Fruit fly (Drosophila melanogaster): Measurements from ENCODE around the gene Pfdn1.

The Pfdn1 gene

dm6 chr2L:6065823-6066222 lies 3.1 kb upstream of the Pfdn1 start, which contains the start of the genes Fbw5 and CG9147:
Gene Fbw5 (minus strand): TSS chr2L:6065953.
Gene CG9147 (plus strand): TSS chr2L:6065997.
- TF ChIP-seq Pif1B (GFP tag; optimal IDR thresholded peaks at IDR 0.05), result peak; percentile 100
- peak; percentile 100 for TF ChIP-seq CG4496 (GFP tag; IDR thresholded peaks at IDR 0.05)
- no peak for TF ChIP-seq D1 (tag; optimal IDR thresholded peaks at IDR 0.05)
- TF ChIP-seq CG17806 (tag; optimal IDR thresholded peaks at IDR 0.05), result peak; percentile 99
- peak; percentile 100 for TF ChIP-seq Snoo (tag; optimal IDR thresholded peaks at IDR 0.05)
- TF ChIP-seq gl (tag; optimal IDR thresholded peaks at IDR 0.05), result peak; percentile 98
- TF ChIP-seq fd96Ca (GFP tag; IDR thresholded peaks at IDR 0.05), result peak; percentile 98
- TF ChIP-seq CG13204 (GFP tag; optimal IDR thresholded peaks at IDR 0.05), result peak; percentile 97
- peak; percentile 99 for TF ChIP-seq CG32121 (GFP tag; IDR thresholded peaks at IDR 0.05)
- peak; percentile 79 for TF ChIP-seq EcR (GFP tag; optimal IDR thresholded peaks at IDR 0.05)
- TF ChIP-seq Pif1A (GFP tag; optimal IDR thresholded peaks at IDR 0.05), result peak; percentile 100
- TF ChIP-seq CG12605 (GFP tag; IDR thresholded peaks at IDR 0.05), result peak; percentile 100
- peak; percentile 98 for TF ChIP-seq CG10348 (GFP tag; IDR thresholded peaks at IDR 0.05)
- TF ChIP-seq CG14655 (GFP tag; optimal IDR thresholded peaks at IDR 0.05), result peak; percentile 100
- TF ChIP-seq CG15710 (tag; optimal IDR thresholded peaks at IDR 0.05), result peak; percentile 100
- peak; percentile 100 for TF ChIP-seq CG34367 (tag; optimal IDR thresholded peaks at IDR 0.05)
- TF ChIP-seq CG8301 (tag; optimal IDR thresholded peaks at IDR 0.05), result peak; percentile 99
- peak; percentile 99 for TF ChIP-seq CG8159 (tag; optimal IDR thresholded peaks at IDR 0.05)
- peak; percentile 99 for TF ChIP-seq Ets98B (GFP tag; IDR thresholded peaks at IDR 0.05)
- TF ChIP-seq CG9948 (tag; optimal IDR thresholded peaks at IDR 0.05), result peak; percentile 99
- peak; percentile 98 for TF ChIP-seq rn (GFP tag; IDR thresholded peaks at IDR 0.05)

- TF ChIP-seq CG9948 (tag; optimal IDR thresholded peaks at IDR 0.05), result peak; percentile 22
- 0 out of 2 replicates have a peak, but pooled peaks have one; percentile 33 for TF ChIP-seq CG12605 (GFP tag; IDR thresholded peaks at IDR 0.05)
- peak; percentile 50 for TF ChIP-seq CG15710 (tag; optimal IDR thresholded peaks at IDR 0.05)
- peak; percentile 76 for TF ChIP-seq CG4496 (GFP tag; IDR thresholded peaks at IDR 0.05)
- 0 out of 2 replicates have a peak, but pooled peaks have one; percentile 34 for TF ChIP-seq CG32121 (GFP tag; IDR thresholded peaks at IDR 0.05)
- no peak for TF ChIP-seq D1 (tag; optimal IDR thresholded peaks at IDR 0.05)
- TF ChIP-seq Pif1B (GFP tag; optimal IDR thresholded peaks at IDR 0.05), result no peak
- peak; percentile 36; the same call in 1 of the 2 replicates for TF ChIP-seq rn (GFP tag; IDR thresholded peaks at IDR 0.05)
- TF ChIP-seq CG8301 (tag; optimal IDR thresholded peaks at IDR 0.05), result peak; percentile 50
- peak; percentile 33 for TF ChIP-seq CG17806 (tag; optimal IDR thresholded peaks at IDR 0.05)
- TF ChIP-seq Ets98B (GFP tag; IDR thresholded peaks at IDR 0.05), result peak; percentile 58; the same call in 1 of the 2 replicates
- peak; percentile 18 for TF ChIP-seq CG34367 (tag; optimal IDR thresholded peaks at IDR 0.05)
- no peak for TF ChIP-seq gl (tag; optimal IDR thresholded peaks at IDR 0.05)
- peak; percentile 49 for TF ChIP-seq Snoo (tag; optimal IDR thresholded peaks at IDR 0.05)
- TF ChIP-seq EcR (GFP tag; optimal IDR thresholded peaks at IDR 0.05), result no peak
- TF ChIP-seq CG10348 (GFP tag; IDR thresholded peaks at IDR 0.05), result no peak
- TF ChIP-seq fd96Ca (GFP tag; IDR thresholded peaks at IDR 0.05), result peak; percentile 56; the same call in 1 of the 3 replicates
Measured at dm6 chr2L:6070656-6071231, 1.9 kb downstream of the Pfdn1 start, which contains the start of the genes CG9154 and Kr-h2. Gene CG9154 (minus strand): TSS chr2L:6070686. Gene Kr-h2 (plus strand): TSS chr2L:6070990.

- TF ChIP-seq CG32121 (GFP tag; IDR thresholded peaks at IDR 0.05) (no peak), CG8301 (tag; optimal IDR thresholded peaks at IDR 0.05) (no peak), CG8159 (tag; optimal IDR thresholded peaks at IDR 0.05) (no peak), Pif1A (GFP tag; optimal IDR thresholded peaks at IDR 0.05) (no peak), Snoo (tag; optimal IDR thresholded peaks at IDR 0.05) (no peak), gl (tag; optimal IDR thresholded peaks at IDR 0.05) (no peak), CG17806 (tag; optimal IDR thresholded peaks at IDR 0.05) (no peak)
Measured at dm6 chr2L:6072124-6072523, 3.2 kb downstream of the Pfdn1 start.

dm6 chr2L:6073894-6074293 lies 5.0 kb downstream of the Pfdn1 start:
- no peak for TF ChIP-seq fd96Ca (GFP tag; IDR thresholded peaks at IDR 0.05)
- no peak for TF ChIP-seq CG10348 (GFP tag; IDR thresholded peaks at IDR 0.05)
- no peak for TF ChIP-seq EcR (GFP tag; optimal IDR thresholded peaks at IDR 0.05)
- no peak for TF ChIP-seq Pif1B (GFP tag; optimal IDR thresholded peaks at IDR 0.05)
- no peak for TF ChIP-seq CG15710 (tag; optimal IDR thresholded peaks at IDR 0.05)
- TF ChIP-seq CG34367 (tag; optimal IDR thresholded peaks at IDR 0.05), result no peak
- TF ChIP-seq CG8159 (tag; optimal IDR thresholded peaks at IDR 0.05), result no peak
- TF ChIP-seq Pif1A (GFP tag; optimal IDR thresholded peaks at IDR 0.05), result no peak
- no peak for TF ChIP-seq CG14655 (GFP tag; optimal IDR thresholded peaks at IDR 0.05)
- TF ChIP-seq CG9948 (tag; optimal IDR thresholded peaks at IDR 0.05), result no peak
- TF ChIP-seq Snoo (tag; optimal IDR thresholded peaks at IDR 0.05), result no peak
- TF ChIP-seq CG17806 (tag; optimal IDR thresholded peaks at IDR 0.05), result no peak
- TF ChIP-seq rn (GFP tag; IDR thresholded peaks at IDR 0.05), result no peak
- TF ChIP-seq CG32121 (GFP tag; IDR thresholded peaks at IDR 0.05), result no peak
- no peak for TF ChIP-seq D1 (tag; optimal IDR thresholded peaks at IDR 0.05)
- no peak for TF ChIP-seq gl (tag; optimal IDR thresholded peaks at IDR 0.05)
- no peak for TF ChIP-seq Ets98B (GFP tag; IDR thresholded peaks at IDR 0.05)
- no peak for TF ChIP-seq CG8301 (tag; optimal IDR thresholded peaks at IDR 0.05)
- TF ChIP-seq CG12605 (GFP tag; IDR thresholded peaks at IDR 0.05), result no peak
- no peak for TF ChIP-seq CG13204 (GFP tag; optimal IDR thresholded peaks at IDR 0.05)

dm6 chr2L:6074314-6074713 lies 5.4 kb downstream of the Pfdn1 start:
- TF ChIP-seq fd96Ca (GFP tag; IDR thresholded peaks at IDR 0.05), result no peak
- no peak for TF ChIP-seq D1 (tag; optimal IDR thresholded peaks at IDR 0.05)
- TF ChIP-seq CG4496 (GFP tag; IDR thresholded peaks at IDR 0.05), result no peak
- TF ChIP-seq CG14655 (GFP tag; optimal IDR thresholded peaks at IDR 0.05), result no peak
- no peak for TF ChIP-seq CG8301 (tag; optimal IDR thresholded peaks at IDR 0.05)
- no peak for TF ChIP-seq CG10348 (GFP tag; IDR thresholded peaks at IDR 0.05)
- no peak for TF ChIP-seq CG32121 (GFP tag; IDR thresholded peaks at IDR 0.05)
- TF ChIP-seq EcR (GFP tag; optimal IDR thresholded peaks at IDR 0.05), result peak; percentile 4
- no peak for TF ChIP-seq Pif1A (GFP tag; optimal IDR thresholded peaks at IDR 0.05)

All from whole organism, pupa.